Fruit fly (Drosophila melanogaster) whole organism, pupa: ENCODE measurements around the gene fry.

ENCODE experiments used
- CG10348 ChIP-seq: fragments of 200-800 bp; sonication (Bioruptor generic); IDR thresholded peaks from 2 replicates; pipeline ENCODE4 v1.3.6; 2022; ENCODE audit warnings: missing biosample characterization, missing genetic modification characterization
- CG12605 ChIP-seq: fragments of 200-800 bp; sonication (Bioruptor generic); IDR thresholded peaks from 2 replicates; pipeline ENCODE4 v1.3.6; 2022; ENCODE audit warnings: missing biosample characterization, missing genetic modification characterization
- CG13204 ChIP-seq: fragments of 200-800 bp; sonication (Bioruptor generic); optimal IDR thresholded peaks from 2 replicates; lab custom pipeline; 2018; ENCODE audit warnings: missing biosample characterization, mild to moderate bottlenecking, missing genetic modification characterization, moderate library complexity
- CG14655 ChIP-seq: fragments of 200-800 bp; sonication (Bioruptor generic); optimal IDR thresholded peaks from 3 replicates; lab custom pipeline; 2017; ENCODE audit warnings: mild to moderate bottlenecking, missing biosample characterization, missing genetic modification reagents, missing genetic modification characterization
- CG15710 ChIP-seq: fragments of 200-800 bp; sonication (Bioruptor generic); optimal IDR thresholded peaks from 2 replicates; lab custom pipeline; 2018; ENCODE audit warnings: missing biosample characterization, mild to moderate bottlenecking, missing genetic modification characterization, moderate library complexity
- CG17806 ChIP-seq: fragments of 200-800 bp; sonication (Bioruptor generic); optimal IDR thresholded peaks from 2 replicates; lab custom pipeline; 2018; ENCODE audit warnings: missing biosample characterization, mild to moderate bottlenecking, missing genetic modification characterization, moderate library complexity
- CG32121 ChIP-seq: fragments of 200-800 bp; sonication (Bioruptor generic); IDR thresholded peaks from 2 replicates; pipeline ENCODE4 v1.3.6; 2022; ENCODE audit warnings: missing biosample characterization, missing genetic modification characterization
- CG34367 ChIP-seq: fragments of 200-800 bp; sonication (Bioruptor generic); optimal IDR thresholded peaks from 2 replicates; lab custom pipeline; 2018; ENCODE audit warnings: missing biosample characterization, mild to moderate bottlenecking, missing genetic modification characterization
- CG4496 ChIP-seq: fragments of 200-800 bp; sonication (Bioruptor generic); IDR thresholded peaks from 3 replicates; pipeline ENCODE4 v1.3.6; 2022; ENCODE audit warnings: missing biosample characterization, missing genetic modification characterization
- CG8159 ChIP-seq: fragments of 200-800 bp; sonication (Bioruptor generic); optimal IDR thresholded peaks from 3 replicates; lab custom pipeline; 2018; ENCODE audit warnings: missing biosample characterization, mild to moderate bottlenecking, missing genetic modification characterization, moderate library complexity
- CG8301 ChIP-seq: fragments of 200-800 bp; sonication (Bioruptor generic); optimal IDR thresholded peaks from 2 replicates; lab custom pipeline; 2018; ENCODE audit warnings: missing biosample characterization, mild to moderate bottlenecking, missing genetic modification characterization
- CG9948 ChIP-seq: fragments of 200-800 bp; sonication (Bioruptor generic); optimal IDR thresholded peaks from 2 replicates; lab custom pipeline; 2018; ENCODE audit warnings: missing biosample characterization, mild to moderate bottlenecking, missing genetic modification characterization, moderate library complexity
- D1 ChIP-seq: fragments of 200-800 bp; sonication (Bioruptor generic); optimal IDR thresholded peaks from 2 replicates; lab custom pipeline; 2018; ENCODE audit warnings: missing biosample characterization, mild to moderate bottlenecking, missing genetic modification characterization, moderate library complexity
- EcR ChIP-seq: fragments of 200-800 bp; sonication (Bioruptor generic); optimal IDR thresholded peaks from 3 replicates; lab custom pipeline; 2019; ENCODE audit warnings: missing biosample characterization, missing genetic modification characterization, mild to moderate bottlenecking, moderate library complexity, missing genetic modification reagents
- Ets98B ChIP-seq: fragments of 200-800 bp; sonication (Bioruptor generic); IDR thresholded peaks from 2 replicates; pipeline ENCODE4 v1.3.6; 2022; ENCODE audit warnings: missing biosample characterization, missing genetic modification characterization
- Pif1A ChIP-seq: fragments of 200-800 bp; sonication (Bioruptor generic); optimal IDR thresholded peaks from 3 replicates; lab custom pipeline; 2016; ENCODE audit warnings: missing biosample characterization, missing genetic modification characterization
- Pif1B ChIP-seq: fragments of 200-800 bp; sonication (Bioruptor generic); optimal IDR thresholded peaks from 3 replicates; lab custom pipeline; 2016; ENCODE audit warnings: missing biosample characterization, missing genetic modification characterization
- Snoo ChIP-seq: fragments of 200-800 bp; sonication (Bioruptor generic); optimal IDR thresholded peaks from 3 replicates; lab custom pipeline; 2017; ENCODE audit warnings: missing biosample characterization, mild to moderate bottlenecking, missing genetic modification characterization, inconsistent platforms
- fd96Ca ChIP-seq: fragments of 200-800 bp; sonication (Bioruptor generic); IDR thresholded peaks from 3 replicates; pipeline ENCODE4 v1.3.6; 2022; ENCODE audit warnings: missing biosample characterization, missing genetic modification characterization
- gl ChIP-seq: fragments of 200-800 bp; sonication (Bioruptor generic); optimal IDR thresholded peaks from 2 replicates; lab custom pipeline; 2018; ENCODE audit warnings: missing biosample characterization, mild to moderate bottlenecking, missing genetic modification characterization
- rn ChIP-seq: fragments of 200-800 bp; sonication (Bioruptor generic); IDR thresholded peaks from 2 replicates; pipeline ENCODE4 v1.3.6; 2022; ENCODE audit warnings: missing biosample characterization, missing genetic modification characterization

Gene fry

dm6 chr3L:9629093-9629492, 49.8 kb downstream of the fry start, which contains the start of gene Or67b:
Gene Or67b (minus strand): TSS chr3L:9629193.
- no peak for TF ChIP-seq rn (GFP tag; lab: Robert Waterston, UW)
- no peak for TF ChIP-seq EcR (GFP tag; lab: Kevin White, UChicago)
- no peak for TF ChIP-seq CG32121 (GFP tag; lab: Robert Waterston, UW)
- TF ChIP-seq Snoo (tag; lab: Kevin White, UChicago) = no peak
- no peak for TF ChIP-seq CG17806 (tag; lab: Kevin White, UChicago)
- no peak for TF ChIP-seq CG8301 (tag; lab: Kevin White, UChicago)
- TF ChIP-seq CG34367 (tag; lab: Kevin White, UChicago) = no peak
- TF ChIP-seq CG9948 (tag; lab: Kevin White, UChicago) = no peak
- no peak for TF ChIP-seq gl (tag; lab: Kevin White, UChicago)
- TF ChIP-seq CG10348 = no peak
- TF ChIP-seq Ets98B (GFP tag; lab: Robert Waterston, UW) = no peak
- no peak for TF ChIP-seq D1 (tag; lab: Kevin White, UChicago)
- no peak for TF ChIP-seq CG4496 (GFP tag; lab: Robert Waterston, UW)
- no peak for TF ChIP-seq CG13204 (GFP tag; lab: Kevin White, UChicago)
- TF ChIP-seq CG14655 = no peak
- TF ChIP-seq Pif1A (GFP tag; lab: Kevin White, UChicago) = no peak
- no peak for TF ChIP-seq CG8159
- no peak for TF ChIP-seq CG12605 (GFP tag; lab: Robert Waterston, UW)
- no peak for TF ChIP-seq Pif1B (GFP tag; lab: Kevin White, UChicago)
- no peak for TF ChIP-seq fd96Ca

DNA sequence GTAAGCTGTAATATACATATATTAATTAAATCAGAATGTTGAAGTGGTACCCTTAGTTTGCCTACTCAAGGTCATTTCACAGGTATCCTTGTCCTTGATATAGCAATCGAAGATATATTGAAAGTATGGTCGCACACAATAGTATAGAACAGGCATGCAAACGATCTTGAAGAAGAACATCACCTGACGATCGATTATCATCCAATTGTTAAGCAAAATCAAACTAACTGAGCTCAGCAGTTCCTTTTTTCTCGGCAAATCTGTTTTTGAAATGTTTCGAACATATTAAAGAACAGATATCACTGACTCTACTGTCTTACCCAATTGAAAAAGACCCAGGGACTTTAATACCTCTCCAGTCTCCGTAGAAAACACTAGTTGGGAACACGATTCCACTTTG, 50.5 kb downstream of the fry start, which contains the start of gene Cyp40:
Gene Cyp40, plus strand, starts transcription at position 301 of the 400 bp plus-strand sequence.
- TF ChIP-seq CG8301 (tag; lab: Kevin White, UChicago) (no peak), CG14655 (no peak), Snoo (tag; lab: Kevin White, UChicago) (no peak), Pif1A (GFP tag; lab: Kevin White, UChicago) (no peak), CG15710 (tag; lab: Kevin White, UChicago) (no peak)

- TF ChIP-seq CG14655 (no peak), Pif1B (GFP tag; lab: Kevin White, UChicago) (no peak), CG10348 (no peak), Snoo (tag; lab: Kevin White, UChicago) (no peak), Pif1A (GFP tag; lab: Kevin White, UChicago) (no peak), CG34367 (tag; lab: Kevin White, UChicago) (no peak), D1 (tag; lab: Kevin White, UChicago) (no peak), fd96Ca (no peak), gl (tag; lab: Kevin White, UChicago) (no peak), CG9948 (tag; lab: Kevin White, UChicago) (no peak), EcR (GFP tag; lab: Kevin White, UChicago) (no peak), CG12605 (GFP tag; lab: Robert Waterston, UW) (no peak), CG4496 (GFP tag; lab: Robert Waterston, UW) (no peak)
- TF ChIP-seq, all 21 proteins: peak for 0
These were observed 54.9 kb downstream of the fry start, which contains the start of gene CG3335 for dm6 chr3L:9624014-9624413. Gene CG3335 (plus strand): TSS chr3L:9624237.

DNA sequence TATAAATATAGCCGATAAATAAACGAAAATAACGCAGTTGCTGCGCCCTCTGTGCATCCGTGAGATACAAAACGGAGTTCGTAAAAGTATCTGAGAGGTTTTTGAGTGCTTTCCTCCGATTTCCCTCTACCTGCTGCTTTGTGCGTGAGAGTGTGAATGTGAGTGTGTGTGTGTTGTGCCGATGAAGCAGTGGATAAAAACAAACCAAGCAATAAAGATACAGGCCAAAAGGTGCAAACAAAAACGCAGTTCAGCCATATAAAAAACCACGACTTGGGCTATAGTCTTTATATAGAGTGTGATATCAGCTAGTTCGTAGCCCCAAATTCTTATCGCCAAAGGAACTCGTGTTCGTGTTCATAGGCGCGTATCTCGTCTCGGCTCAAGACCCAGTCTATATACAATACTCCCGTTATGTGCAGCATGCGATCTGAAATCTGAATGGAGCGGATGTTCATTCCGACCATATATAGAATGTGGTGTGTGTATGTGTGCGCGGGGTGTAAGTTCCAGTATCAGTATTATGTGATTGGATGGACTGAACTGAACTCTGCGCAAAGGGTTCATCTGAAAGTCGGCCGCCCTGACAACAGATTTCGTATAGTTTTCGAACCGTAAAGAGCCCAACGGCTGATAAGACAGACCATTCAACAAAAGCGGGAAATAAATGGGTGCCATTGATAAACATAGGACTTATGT, 63.3 kb downstream of the fry start:
- TF ChIP-seq Snoo (tag; lab: Kevin White, UChicago) (no peak), EcR (GFP tag; lab: Kevin White, UChicago) (peak; percentile 67)

dm6 chr3L:9614589-9615442, 64.1 kb downstream of the fry start, which contains the start of gene LanB2:
Gene LanB2 (plus strand): TSS chr3L:9614914.
- TF ChIP-seq CG4496 (GFP tag; lab: Robert Waterston, UW) = no peak; the same call in 2 of the 3 replicates
- TF ChIP-seq CG15710 (tag; lab: Kevin White, UChicago) = peak; percentile 1
- peak; percentile 15 for TF ChIP-seq Pif1A (GFP tag; lab: Kevin White, UChicago)
- TF ChIP-seq CG13204 (GFP tag; lab: Kevin White, UChicago) = no peak
- no peak for TF ChIP-seq D1 (tag; lab: Kevin White, UChicago)
- TF ChIP-seq Ets98B (GFP tag; lab: Robert Waterston, UW) = peak; percentile 66; the same call in 1 of the 2 replicates
- no peak for TF ChIP-seq Snoo (tag; lab: Kevin White, UChicago)
- TF ChIP-seq CG32121 (GFP tag; lab: Robert Waterston, UW) = no peak; the same call in 1 of the 2 replicates
- TF ChIP-seq CG9948 (tag; lab: Kevin White, UChicago) = no peak
- 0 out of 2 replicates have a peak, but pooled peaks have one; percentile 13 for TF ChIP-seq CG12605 (GFP tag; lab: Robert Waterston, UW)
- no peak for TF ChIP-seq Pif1B (GFP tag; lab: Kevin White, UChicago)
- no peak for TF ChIP-seq CG17806 (tag; lab: Kevin White, UChicago)
- TF ChIP-seq gl (tag; lab: Kevin White, UChicago) = peak; percentile 23
- no peak for TF ChIP-seq CG34367 (tag; lab: Kevin White, UChicago)
- TF ChIP-seq EcR (GFP tag; lab: Kevin White, UChicago) = peak; percentile 81
- no peak for TF ChIP-seq rn (GFP tag; lab: Robert Waterston, UW)
- no peak for TF ChIP-seq CG8301 (tag; lab: Kevin White, UChicago)
- TF ChIP-seq CG10348 = no peak
- TF ChIP-seq CG14655 = no peak
- TF ChIP-seq CG8159 = peak; percentile 37
- TF ChIP-seq fd96Ca = peak; percentile 59; the same call in 1 of the 3 replicates
